Fruit fly (Drosophila melanogaster) whole organism: Measurements from ENCODE around the gene CG14380.

Experiments
- CG8478 ChIP-seq: fragments of >200 bp; optimal IDR thresholded peaks from 2 replicates; lab custom pipeline; 2018; ENCODE audit warnings: inconsistent platforms
- Dll ChIP-seq: fragments of >200 bp; optimal IDR thresholded peaks from 2 replicates; lab custom pipeline; 2017
- EcR ChIP-seq, 2 experiments: fragments of >200 bp; optimal IDR thresholded peaks; 2 replicates each; lab custom pipeline; 2017; ENCODE audit warnings: missing biosample characterization in 2 of 2, missing genetic modification characterization in 2 of 2, missing genetic modification reagents in 2 of 2
- pan ChIP-seq: fragments of >200 bp; optimal IDR thresholded peaks from 2 replicates; lab custom pipeline; 2017
- psq ChIP-seq: fragments of >200 bp; optimal IDR thresholded peaks from 2 replicates; lab custom pipeline; 2017
- usp ChIP-seq: fragments of >200 bp; optimal IDR thresholded peaks from 2 replicates; lab custom pipeline; 2017; ENCODE audit warnings: missing biosample characterization, missing genetic modification characterization, mixed read lengths

The CG14380 gene

DNA sequence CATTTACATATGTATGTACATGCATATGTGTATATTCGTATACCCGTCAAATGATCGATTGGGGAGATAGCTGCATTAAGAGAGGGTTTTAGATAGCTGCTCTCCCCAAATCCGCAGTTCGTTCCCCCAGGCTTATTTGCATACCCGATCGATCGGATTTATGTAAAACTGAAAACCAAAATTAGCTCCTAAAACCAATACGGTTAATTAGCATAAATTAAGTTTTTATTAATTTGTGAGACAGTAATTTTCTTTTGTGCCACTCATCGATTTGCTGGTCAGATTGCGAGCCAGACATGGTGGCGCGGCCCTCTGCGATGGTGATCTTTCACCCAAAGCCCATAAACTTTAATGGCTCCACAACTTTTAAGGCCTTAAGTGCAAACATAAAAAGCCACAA lies 42.9 kb downstream of the CG14380 start:
- TF ChIP-seq Dll (lab: Kevin White, UChicago) (no peak), EcR (GFP tag; optimal IDR thresholded peaks at IDR 0.05; lab: Kevin White, UChicago) (no peak), psq (lab: Kevin White, UChicago) (no peak), CG8478 (lab: Kevin White, UChicago) (no peak), usp (GFP tag; lab: Kevin White, UChicago) (no peak), pan (lab: Kevin White, UChicago) (no peak)
